Worm (Caenorhabditis elegans) whole organism, L3 larva: ENCODE data around the gene dnj-5.

Source experiments
- R02D3.7 ChIP-seq: fragments of 150-350 bp; optimal IDR thresholded peaks from 2 replicates; lab custom pipeline; 2014; ENCODE audit warnings: missing biosample characterization, missing genetic modification characterization
- ZK546.5 ChIP-seq: sonication (generic microtip); optimal IDR thresholded peaks from 2 replicates; lab custom pipeline; 2017; ENCODE audit warnings: missing biosample characterization, missing genetic modification characterization
- aly-2 ChIP-seq: fragments of 150-350 bp; optimal IDR thresholded peaks from 2 replicates; lab custom pipeline; 2014; ENCODE audit warnings: missing biosample characterization, missing genetic modification characterization
- ama-1 ChIP-seq: fragments of 150-350 bp; optimal IDR thresholded peaks from 2 replicates; lab custom pipeline; 2018
- ceh-28 ChIP-seq: fragments of 150-350 bp; optimal IDR thresholded peaks from 2 replicates; lab custom pipeline; 2014; ENCODE audit warnings: missing biosample characterization, missing genetic modification reagents, missing genetic modification characterization
- ceh-82 ChIP-seq: fragments of 150-350 bp; optimal IDR thresholded peaks from 2 replicates; lab custom pipeline; 2014; ENCODE audit warnings: missing biosample characterization, missing genetic modification characterization
- ceh-9 ChIP-seq: sonication (generic microtip); optimal IDR thresholded peaks from 2 replicates; lab custom pipeline; 2018; ENCODE audit warnings: missing biosample characterization, missing genetic modification characterization
- egl-27 ChIP-seq: sonication (generic microtip); optimal IDR thresholded peaks from 4 replicates; lab custom pipeline; 2017; ENCODE audit warnings: missing biosample characterization, missing genetic modification reagents, missing genetic modification characterization
- egl-5 ChIP-seq: fragments of 150-350 bp; optimal IDR thresholded peaks from 2 replicates; lab custom pipeline; 2017; ENCODE audit warnings: missing biosample characterization, missing genetic modification reagents, missing genetic modification characterization, inconsistent platforms
- elt-1 ChIP-seq: fragments of 150-350 bp; optimal IDR thresholded peaks from 2 replicates; lab custom pipeline; 2014; ENCODE audit warnings: missing biosample characterization, missing genetic modification characterization
- elt-2 ChIP-seq: sonication (generic microtip); optimal IDR thresholded peaks from 2 replicates; lab custom pipeline; 2016; ENCODE audit warnings: missing genetic modification reagents, mild to moderate bottlenecking, missing genetic modification characterization, missing compliant biosample characterization
- eor-1 ChIP-seq, 2 experiments: fragments of 150-350 bp; optimal IDR thresholded peaks; 2 replicates each; lab custom pipeline; 2014 to 2018; ENCODE audit warnings: missing biosample characterization in 2 of 2, missing genetic modification characterization in 2 of 2
- fkh-10 ChIP-seq: sonication (generic microtip); optimal IDR thresholded peaks from 2 replicates; lab custom pipeline; 2017; ENCODE audit warnings: missing biosample characterization, missing genetic modification reagents, missing genetic modification characterization
- fkh-2 ChIP-seq: fragments of 150-350 bp; optimal IDR thresholded peaks from 2 replicates; lab custom pipeline; 2014; ENCODE audit warnings: missing biosample characterization, missing genetic modification reagents, missing genetic modification characterization
- fos-1 ChIP-seq: fragments of 150-350 bp; optimal IDR thresholded peaks from 2 replicates; lab custom pipeline; 2014; ENCODE audit warnings: missing biosample characterization, missing genetic modification characterization
- hmg-11 ChIP-seq: sonication (generic microtip); optimal IDR thresholded peaks from 2 replicates; lab custom pipeline; 2016; ENCODE audit warnings: missing genetic modification characterization, missing compliant biosample characterization
- jun-1 ChIP-seq: fragments of 150-350 bp; optimal IDR thresholded peaks from 2 replicates; lab custom pipeline; 2014; ENCODE audit warnings: missing biosample characterization, missing genetic modification reagents, missing genetic modification characterization
- lin-39 ChIP-seq: fragments of 150-350 bp; optimal IDR thresholded peaks from 2 replicates; lab custom pipeline; 2018; ENCODE audit warnings: missing biosample characterization, missing genetic modification reagents, missing genetic modification characterization
- lsy-12 ChIP-seq: sonication (generic microtip); optimal IDR thresholded peaks from 2 replicates; lab custom pipeline; 2016; ENCODE audit warnings: mild to moderate bottlenecking, missing genetic modification characterization, missing compliant biosample characterization
- mdl-1 ChIP-seq: fragments of 150-350 bp; optimal IDR thresholded peaks from 2 replicates; lab custom pipeline; 2014; ENCODE audit warnings: missing biosample characterization, missing genetic modification characterization
- mml-1 ChIP-seq: fragments of 150-350 bp; sonication (generic microtip); optimal IDR thresholded peaks from 3 replicates; lab custom pipeline; 2014; ENCODE audit warnings: missing biosample characterization, missing genetic modification characterization
- nfya-1 ChIP-seq: sonication (generic microtip); optimal IDR thresholded peaks from 2 replicates; lab custom pipeline; 2017; ENCODE audit warnings: missing genetic modification characterization, mild to moderate bottlenecking, missing compliant biosample characterization, antibody characterized with exemption, moderate library complexity; ENCODE audit not compliant: insufficient read depth
- nhr-12 ChIP-seq: fragments of 150-350 bp; optimal IDR thresholded peaks from 2 replicates; lab custom pipeline; 2014; ENCODE audit warnings: missing biosample characterization, missing genetic modification characterization
- nhr-23 ChIP-seq: fragments of 150-350 bp; optimal IDR thresholded peaks from 2 replicates; lab custom pipeline; 2014; ENCODE audit warnings: missing biosample characterization, missing genetic modification reagents, missing genetic modification characterization
- nhr-237 ChIP-seq: fragments of 150-350 bp; optimal IDR thresholded peaks from 2 replicates; lab custom pipeline; 2014; ENCODE audit warnings: missing biosample characterization, missing genetic modification characterization
- nhr-25 ChIP-seq: sonication (generic microtip); optimal IDR thresholded peaks from 2 replicates; lab custom pipeline; 2017; ENCODE audit warnings: missing biosample characterization, missing genetic modification characterization
- nhr-28 ChIP-seq: fragments of 150-350 bp; optimal IDR thresholded peaks from 2 replicates; lab custom pipeline; 2014; ENCODE audit warnings: missing biosample characterization, missing genetic modification characterization
- nhr-43 ChIP-seq: sonication (generic microtip); optimal IDR thresholded peaks from 2 replicates; lab custom pipeline; 2016; ENCODE audit warnings: mild to moderate bottlenecking, missing genetic modification characterization, missing compliant biosample characterization; ENCODE audit not compliant: poor library complexity, severe bottlenecking
- nhr-67 ChIP-seq: fragments of 150-350 bp; optimal IDR thresholded peaks from 2 replicates; lab custom pipeline; 2014; ENCODE audit warnings: missing biosample characterization, missing genetic modification characterization
- nhr-77 ChIP-seq: fragments of 150-350 bp; optimal IDR thresholded peaks from 2 replicates; lab custom pipeline; 2014; ENCODE audit warnings: missing biosample characterization, missing genetic modification characterization
- pha-4 ChIP-seq: fragments of 150-350 bp; optimal IDR thresholded peaks from 2 replicates; lab custom pipeline; 2014; ENCODE audit warnings: missing biosample characterization, missing genetic modification reagents, missing genetic modification characterization
- pqm-1 ChIP-seq: fragments of 150-350 bp; optimal IDR thresholded peaks from 2 replicates; lab custom pipeline; 2017; ENCODE audit warnings: missing biosample characterization, missing genetic modification characterization, inconsistent platforms
- sea-2 ChIP-seq: fragments of 150-350 bp; sonication (generic microtip); optimal IDR thresholded peaks from 4 replicates; lab custom pipeline; 2014; ENCODE audit warnings: missing biosample characterization, missing genetic modification reagents, missing genetic modification characterization
- skn-1 ChIP-seq: fragments of 150-350 bp; optimal IDR thresholded peaks from 2 replicates; lab custom pipeline; 2014; ENCODE audit warnings: missing biosample characterization, missing genetic modification characterization
- snpc-4 ChIP-seq: fragments of 150-350 bp; optimal IDR thresholded peaks from 2 replicates; lab custom pipeline; 2014; ENCODE audit warnings: missing biosample characterization, missing genetic modification characterization
- tbx-2 ChIP-seq: sonication (generic microtip); optimal IDR thresholded peaks from 2 replicates; lab custom pipeline; 2016; ENCODE audit warnings: mild to moderate bottlenecking, missing genetic modification characterization, missing compliant biosample characterization
- unc-62 ChIP-seq: fragments of 150-350 bp; sonication (generic microtip); optimal IDR thresholded peaks from 4 replicates; lab custom pipeline; 2014; ENCODE audit warnings: missing biosample characterization, missing genetic modification reagents, missing genetic modification characterization
- zag-1 ChIP-seq: fragments of 150-350 bp; optimal IDR thresholded peaks from 2 replicates; lab custom pipeline; 2014; ENCODE audit warnings: missing biosample characterization, missing genetic modification characterization
- ztf-4 ChIP-seq: fragments of 150-350 bp; optimal IDR thresholded peaks from 2 replicates; lab custom pipeline; 2014; ENCODE audit warnings: missing biosample characterization, missing genetic modification characterization

The dnj-5 gene

ce11 chrII:6833781-6834339 lies 24.2 kb downstream of the dnj-5 start:
- TF ChIP-seq nfya-1 (tag; lab: Kevin White, UChicago) (peak; percentile 6), elt-1 (tag; lab: Kevin White, UChicago) (no peak), nhr-25 (tag; lab: Kevin White, UChicago) (peak; percentile 70), nhr-28 (no peak), nhr-43 (tag; lab: Kevin White, UChicago) (no peak), pqm-1 (tag; lab: Kevin White, UChicago) (peak; percentile 44), jun-1 (tag; lab: Kevin White, UChicago) (peak; percentile 7), elt-2 (tag; lab: Kevin White, UChicago) (peak; percentile 69), ceh-9 (tag; lab: Kevin White, UChicago) (no peak), fkh-10 (GFP tag; lab: Kevin White, UChicago) (no peak), nhr-237 (no peak), tbx-2 (no peak), egl-27 (no peak), skn-1 (tag; lab: Kevin White, UChicago) (no peak), fos-1 (tag; lab: Kevin White, UChicago) (no peak), nhr-23 (tag; lab: Kevin White, UChicago) (peak; percentile 12), pha-4 (tag; lab: Kevin White, UChicago) (peak; percentile 70), hmg-11 (tag; lab: Kevin White, UChicago) (no peak), aly-2 (tag; lab: Kevin White, UChicago) (no peak), nhr-77 (no peak), lin-39 (tag; lab: Kevin White, UChicago) (no peak), snpc-4 (tag; lab: Kevin White, UChicago) (no peak), unc-62 (no peak), mml-1 (tag; lab: Kevin White, UChicago) (no peak), mdl-1 (tag; lab: Kevin White, UChicago) (no peak), fkh-2 (tag; lab: Kevin White, UChicago) (no peak), nhr-12 (tag; lab: Kevin White, UChicago) (no peak), egl-5 (no peak), ZK546.5 (no peak), nhr-67 (tag; lab: Kevin White, UChicago) (no peak), ceh-28 (tag; lab: Kevin White, UChicago) (no peak), ama-1 (lab: Kevin White, UChicago) (no peak), sea-2 (GFP tag; lab: Kevin White, UChicago) (no peak), eor-1 (tag; optimal IDR thresholded peaks at IDR 0.05; lab: Kevin White, UChicago) (no peak), zag-1 (tag; lab: Kevin White, UChicago) (no peak), ztf-4 (tag; lab: Kevin White, UChicago) (no peak)

ce11 chrII:6832695-6833389 lies 25.3 kb downstream of the dnj-5 start:
- TF ChIP-seq egl-5 (peak; percentile 49), ztf-4 (tag; lab: Kevin White, UChicago) (no peak), hmg-11 (tag; lab: Kevin White, UChicago) (peak; percentile 16), fkh-2 (tag; lab: Kevin White, UChicago) (no peak), nhr-43 (tag; lab: Kevin White, UChicago) (no peak), ceh-82 (tag; lab: Kevin White, UChicago) (no peak), elt-1 (tag; lab: Kevin White, UChicago) (peak; percentile 90), pha-4 (tag; lab: Kevin White, UChicago) (peak; percentile 11), elt-2 (tag; lab: Kevin White, UChicago) (peak; percentile 7), lsy-12 (tag; lab: Kevin White, UChicago) (no peak), fos-1 (tag; lab: Kevin White, UChicago) (no peak)

ce11 chrII:6832207-6832606 lies 25.9 kb downstream of the dnj-5 start:
- TF ChIP-seq fos-1 (tag; lab: Kevin White, UChicago) (no peak), fkh-10 (GFP tag; lab: Kevin White, UChicago) (peak; percentile 14), nhr-28 (no peak), egl-27 (no peak), R02D3.7 (tag; lab: Kevin White, UChicago) (no peak)
